Worm (Caenorhabditis elegans) whole organism, L4 larva: ENCODE data around the gene ttr-53.

Experiments
- D1046.2 ChIP-seq: fragments of 200-800 bp; sonication (Bioruptor generic); IDR thresholded peaks from 2 replicates; pipeline ENCODE4 v1.3.6; 2022; ENCODE audit warnings: missing genetic modification characterization, missing compliant biosample characterization
- F26F4.8 ChIP-seq: fragments of 200-800 bp; sonication (Bioruptor generic); conservative IDR thresholded peaks from 2 replicates; pipeline ENCODE4 v1.3.6; 2022; ENCODE audit warnings: missing genetic modification characterization, missing compliant biosample characterization
- Y75B8A.6 ChIP-seq: fragments of 200-800 bp; sonication (Bioruptor generic); IDR thresholded peaks from 2 replicates; pipeline ENCODE4 v1.3.6; 2022; ENCODE audit warnings: missing genetic modification reagents, missing genetic modification characterization, missing compliant biosample characterization
- ama-1 ChIP-seq: fragments of 150-350 bp; optimal IDR thresholded peaks from 2 replicates; lab custom pipeline; 2014; ENCODE audit warnings: inconsistent platforms, mixed read lengths
- arid-1 ChIP-seq: fragments of 200-800 bp; sonication (Bioruptor generic); conservative IDR thresholded peaks from 2 replicates; pipeline ENCODE4 v1.3.6; 2022; ENCODE audit warnings: missing genetic modification reagents, missing genetic modification characterization, missing compliant biosample characterization
- ceh-28 ChIP-seq: fragments of 150-350 bp; optimal IDR thresholded peaks from 2 replicates; lab custom pipeline; 2014; ENCODE audit warnings: missing biosample characterization, missing genetic modification reagents, missing genetic modification characterization
- ceh-32 ChIP-seq: sonication (generic microtip); optimal IDR thresholded peaks from 2 replicates; lab custom pipeline; 2016; ENCODE audit warnings: mild to moderate bottlenecking, missing genetic modification characterization, missing compliant biosample characterization; ENCODE audit not compliant: poor library complexity
- ceh-82 ChIP-seq: sonication (generic microtip); optimal IDR thresholded peaks from 2 replicates; lab custom pipeline; 2017; ENCODE audit warnings: missing biosample characterization, missing genetic modification characterization
- cey-2 ChIP-seq: sonication (generic microtip); optimal IDR thresholded peaks from 3 replicates; lab custom pipeline; 2017; ENCODE audit warnings: missing genetic modification characterization, mild to moderate bottlenecking, missing compliant biosample characterization, antibody characterized with exemption, borderline replicate concordance; ENCODE audit not compliant: insufficient read depth
- daf-19 ChIP-seq: fragments of 200-800 bp; sonication (Bioruptor generic); conservative IDR thresholded peaks from 2 replicates; pipeline ENCODE4 v1.3.6; 2022; ENCODE audit warnings: missing genetic modification characterization, missing compliant biosample characterization
- daf-8 ChIP-seq: fragments of 200-800 bp; sonication (Bioruptor generic); IDR thresholded peaks from 2 replicates; pipeline ENCODE4 v1.3.6; 2022; ENCODE audit warnings: missing genetic modification characterization, missing compliant biosample characterization
- dmd-6 ChIP-seq: fragments of 200-800 bp; sonication (Bioruptor generic); IDR thresholded peaks from 2 replicates; pipeline ENCODE4 v1.3.6; 2022; ENCODE audit warnings: missing genetic modification reagents, missing genetic modification characterization, missing compliant biosample characterization
- dmd-8 ChIP-seq: fragments of 200-800 bp; sonication (Bioruptor generic); IDR thresholded peaks from 2 replicates; pipeline ENCODE4 v1.3.6; 2022; ENCODE audit warnings: missing genetic modification characterization, missing compliant biosample characterization
- dmd-9 ChIP-seq: fragments of 200-800 bp; sonication (Bioruptor generic); IDR thresholded peaks from 2 replicates; pipeline ENCODE4 v1.3.6; 2022; ENCODE audit warnings: missing genetic modification reagents, missing genetic modification characterization, missing compliant biosample characterization
- dpl-1 ChIP-seq: fragments of 150-350 bp; optimal IDR thresholded peaks from 2 replicates; lab custom pipeline; 2014; ENCODE audit warnings: missing biosample characterization, missing genetic modification reagents, missing genetic modification characterization
- egl-43 ChIP-seq: fragments of 200-800 bp; sonication (Bioruptor generic); IDR thresholded peaks from 2 replicates; pipeline ENCODE4 v1.3.6; 2022; ENCODE audit warnings: missing genetic modification reagents, missing genetic modification characterization, missing compliant biosample characterization
- fos-1 ChIP-seq: fragments of 150-350 bp; optimal IDR thresholded peaks from 2 replicates; lab custom pipeline; 2014; ENCODE audit warnings: missing biosample characterization, missing genetic modification characterization
- jun-1 ChIP-seq: fragments of 150-350 bp; optimal IDR thresholded peaks from 2 replicates; lab custom pipeline; 2014; ENCODE audit warnings: missing biosample characterization, missing genetic modification reagents, missing genetic modification characterization
- lin-1 ChIP-seq: fragments of 200-800 bp; sonication (Bioruptor generic); IDR thresholded peaks from 2 replicates; pipeline ENCODE4 v1.3.6; 2022; ENCODE audit warnings: missing genetic modification reagents, missing genetic modification characterization, missing compliant biosample characterization
- lin-15B ChIP-seq: fragments of 150-350 bp; sonication (generic microtip); optimal IDR thresholded peaks from 3 replicates; lab custom pipeline; 2014; ENCODE audit warnings: missing biosample characterization, missing genetic modification characterization
- lin-29 ChIP-seq: fragments of 200-800 bp; sonication (Bioruptor generic); IDR thresholded peaks from 2 replicates; pipeline ENCODE4 v1.3.6; 2022; ENCODE audit warnings: missing genetic modification reagents, missing genetic modification characterization, missing compliant biosample characterization
- lin-38 ChIP-seq: fragments of 200-800 bp; sonication (Bioruptor generic); IDR thresholded peaks from 2 replicates; pipeline ENCODE4 v1.3.6; 2022; ENCODE audit warnings: missing genetic modification reagents, missing genetic modification characterization, missing compliant biosample characterization
- lir-3 ChIP-seq: sonication (generic microtip); optimal IDR thresholded peaks from 2 replicates; lab custom pipeline; 2016; ENCODE audit warnings: mild to moderate bottlenecking, missing genetic modification characterization, missing compliant biosample characterization
- lsy-2 ChIP-seq, 2 experiments: fragments of 150-350 bp in 1 of 2; sonication (generic microtip) in 1 of 2; optimal IDR thresholded peaks; 2 replicates each; lab custom pipeline; 2014 to 2017; ENCODE audit warnings: missing biosample characterization in 2 of 2, missing genetic modification characterization in 2 of 2
- madf-5 ChIP-seq, 2 experiments: fragments of 200-800 bp; sonication (Bioruptor generic); IDR thresholded peaks; 2 replicates each; pipeline ENCODE4 v1.3.6; 2022; ENCODE audit warnings: missing compliant biosample characterization in 2 of 2, missing genetic modification characterization in 2 of 2
- mdt-29 ChIP-seq: fragments of 200-800 bp; sonication (Bioruptor generic); IDR thresholded peaks from 2 replicates; pipeline ENCODE4 v1.3.6; 2022; ENCODE audit warnings: missing genetic modification reagents, missing genetic modification characterization, missing compliant biosample characterization
- mes-2 ChIP-seq: sonication (generic microtip); optimal IDR thresholded peaks from 2 replicates; lab custom pipeline; 2016; ENCODE audit warnings: missing genotype, mild to moderate bottlenecking, missing genetic modification characterization, missing compliant biosample characterization; ENCODE audit not compliant: poor library complexity, severe bottlenecking
- mxl-2 ChIP-seq: fragments of 200-800 bp; sonication (Bioruptor generic); conservative IDR thresholded peaks from 2 replicates; pipeline ENCODE4 v1.3.6; 2022; ENCODE audit warnings: missing genetic modification reagents, missing genetic modification characterization, missing compliant biosample characterization
- mxl-3 ChIP-seq: fragments of 200-800 bp; sonication (Bioruptor generic); optimal IDR thresholded peaks from 2 replicates; lab custom pipeline; 2018; ENCODE audit warnings: mild to moderate bottlenecking, missing genetic modification characterization, missing compliant biosample characterization
- nhr-10 ChIP-seq: fragments of 150-350 bp; optimal IDR thresholded peaks from 2 replicates; lab custom pipeline; 2014; ENCODE audit warnings: missing biosample characterization, missing genetic modification characterization
- nhr-237 ChIP-seq: sonication (generic microtip); optimal IDR thresholded peaks from 2 replicates; lab custom pipeline; 2017; ENCODE audit warnings: missing biosample characterization, missing genetic modification characterization
- nhr-28 ChIP-seq: fragments of 150-350 bp; optimal IDR thresholded peaks from 2 replicates; lab custom pipeline; 2014; ENCODE audit warnings: missing biosample characterization, missing genetic modification characterization
- pha-4 ChIP-seq, 2 experiments: fragments of 150-350 bp in 1 of 2; fragments of 200-800 bp in 1 of 2; sonication (Bioruptor generic) in 1 of 2; IDR thresholded peaks in 1 of 2; optimal IDR thresholded peaks in 1 of 2; 2 replicates each; pipeline versions ENCODE4 v1.3.6 to Lab custom; 2014 to 2022; ENCODE audit warnings: missing genetic modification characterization in 2 of 2, missing genetic modification reagents in 2 of 2, missing biosample characterization in 1 of 2, missing compliant biosample characterization in 1 of 2
- snpc-1.2 ChIP-seq: fragments of 200-800 bp; sonication (Bioruptor generic); IDR thresholded peaks from 2 replicates; pipeline ENCODE4 v1.3.6; 2022; ENCODE audit warnings: missing genetic modification reagents, missing genetic modification characterization, missing compliant biosample characterization
- spr-1 ChIP-seq: sonication (generic microtip); optimal IDR thresholded peaks from 2 replicates; lab custom pipeline; 2016; ENCODE audit warnings: mild to moderate bottlenecking, missing genetic modification characterization, missing compliant biosample characterization
- spr-3 ChIP-seq: fragments of 200-800 bp; sonication (Bioruptor generic); optimal IDR thresholded peaks from 2 replicates; lab custom pipeline; 2018; ENCODE audit warnings: mild to moderate bottlenecking, missing genetic modification characterization, missing compliant biosample characterization
- tra-1 ChIP-seq: fragments of 200-800 bp; sonication (Bioruptor generic); IDR thresholded peaks from 2 replicates; pipeline ENCODE4 v1.3.6; 2022; ENCODE audit warnings: missing genetic modification reagents, missing genetic modification characterization, missing compliant biosample characterization
- unc-62 ChIP-seq, 3 experiments: fragments of 150-350 bp in 1 of 3; sonication (generic microtip); optimal IDR thresholded peaks in 2 of 3; peaks in 1 of 3; 1 replicate in 1 of 3; 2 replicates in 2 of 3; lab custom pipeline; 2014 to 2017; ENCODE audit warnings: missing biosample characterization in 3 of 3, missing genetic modification characterization in 3 of 3, missing genetic modification reagents in 3 of 3, missing genotype in 1 of 3
- vab-7 ChIP-seq: fragments of 200-800 bp; sonication (Bioruptor generic); IDR thresholded peaks from 2 replicates; pipeline ENCODE4 v1.3.6; 2022; ENCODE audit warnings: missing genetic modification reagents, missing genetic modification characterization, missing compliant biosample characterization
- zfp-2 ChIP-seq: sonication (generic microtip); optimal IDR thresholded peaks from 2 replicates; lab custom pipeline; 2016; ENCODE audit warnings: mild to moderate bottlenecking, missing genetic modification characterization, missing compliant biosample characterization
- zfp-3 ChIP-seq: fragments of 200-800 bp; sonication (Bioruptor generic); conservative IDR thresholded peaks from 2 replicates; pipeline ENCODE4 v1.3.6; 2022; ENCODE audit warnings: missing genetic modification reagents, missing genetic modification characterization, missing compliant biosample characterization
- zip-11 ChIP-seq: fragments of 200-800 bp; sonication (Bioruptor generic); IDR thresholded peaks from 2 replicates; pipeline ENCODE4 v1.3.6; 2022; ENCODE audit warnings: missing genetic modification characterization, missing compliant biosample characterization
- ztf-7 ChIP-seq: fragments of 150-350 bp; optimal IDR thresholded peaks from 2 replicates; lab custom pipeline; 2014; ENCODE audit warnings: missing biosample characterization, missing genetic modification characterization

ttr-53 gene

DNA sequence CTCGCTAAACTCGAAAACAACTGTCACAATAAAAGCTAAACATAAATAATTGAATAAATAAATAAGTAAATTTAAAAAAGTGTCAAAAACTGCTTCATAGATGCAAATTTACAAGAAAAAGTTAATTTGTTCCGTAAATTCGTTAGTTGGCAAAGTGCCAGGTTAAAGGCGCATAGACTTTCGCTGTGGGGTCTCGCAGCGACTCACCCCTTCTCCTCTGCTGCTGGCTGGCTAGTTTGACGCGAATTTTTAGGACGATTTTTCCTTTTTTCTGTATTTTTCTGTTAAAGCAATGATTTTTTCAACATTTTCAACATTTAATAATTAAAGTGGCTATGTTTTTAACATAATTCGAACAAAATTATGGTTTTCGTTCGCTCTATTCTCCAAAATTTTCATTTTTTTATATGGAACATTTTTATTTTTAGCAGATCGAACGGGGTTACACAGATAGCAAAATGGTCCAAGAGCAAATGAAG is 18.5 kb downstream of the ttr-53 start, which contains the start of gene rack-1 (continued):
- TF ChIP-seq ama-1 (lab: Kevin White, UChicago) (no peak), daf-8 (GFP tag; lab: Robert Waterston, UW) (no peak), lin-29 (GFP tag; lab: Robert Waterston, UW) (no peak), dmd-9 (no peak), unc-62 (GFP tag; optimal IDR thresholded peaks at IDR 0.05 in 1 of 2; lab: Kevin White, UChicago) (no peak), unc-62 (tag; optimal IDR thresholded peaks at IDR 0.05; lab: Kevin White, UChicago) (no peak), jun-1 (tag; lab: Kevin White, UChicago) (no peak), ceh-82 (no peak), zfp-3 (GFP tag; lab: Robert Waterston, UW) (no peak), zip-11 (GFP tag; lab: Robert Waterston, UW) (no peak), zfp-2 (no peak), nhr-10 (tag; lab: Kevin White, UChicago) (no peak), F26F4.8 (no peak), nhr-237 (tag; lab: Kevin White, UChicago) (no peak), pha-4 (GFP tag; IDR thresholded peaks at IDR 0.05; lab: Robert Waterston, UW) (no peak), pha-4 (tag; optimal IDR thresholded peaks at IDR 0.05; lab: Kevin White, UChicago) (no peak), arid-1 (GFP tag; lab: Robert Waterston, UW) (no peak), Y75B8A.6 (GFP tag; lab: Robert Waterston, UW) (no peak), madf-5 (GFP tag; IDR thresholded peaks at IDR 0.05; lab: Robert Waterston, UW) (no peak), dmd-8 (GFP tag; lab: Robert Waterston, UW) (no peak), fos-1 (tag; lab: Kevin White, UChicago) (no peak), snpc-1.2 (GFP tag; lab: Robert Waterston, UW) (no peak), daf-19 (GFP tag; lab: Robert Waterston, UW) (no peak), lsy-2 (tag; optimal IDR thresholded peaks at IDR 0.05; lab: Kevin White, UChicago) (peak in 1 of 2 experiments; percentile 79), nhr-28 (tag; lab: Kevin White, UChicago) (peak; percentile 44), mdt-29 (GFP tag; lab: Robert Waterston, UW) (no peak), dpl-1 (GFP tag; lab: Kevin White, UChicago) (peak; percentile 38), D1046.2 (no peak)

DNA sequence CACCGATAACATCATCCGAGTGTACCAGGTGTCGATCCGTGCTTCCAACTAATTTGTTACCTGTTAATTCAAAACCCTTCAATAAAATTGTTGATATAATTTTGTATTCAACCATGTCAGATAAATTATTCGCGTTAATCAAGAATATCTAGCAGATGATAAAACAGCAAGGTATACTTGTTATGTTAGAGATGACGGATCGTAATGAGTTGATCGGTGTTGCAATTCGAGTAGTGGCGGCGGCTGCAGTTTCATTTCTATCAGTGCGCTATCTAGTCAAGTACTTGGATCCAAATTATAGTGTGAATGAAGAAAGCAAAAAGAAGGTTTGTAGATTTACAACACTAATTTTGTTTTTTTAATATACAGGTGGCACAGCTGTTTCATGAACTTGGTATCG is 19.9 kb downstream of the ttr-53 start, which contains the start of gene mspn-1:
Gene mspn-1, plus strand, starts transcription at position 190 of the 400 bp plus-strand sequence.
- TF ChIP-seq F26F4.8 (no peak), dmd-6 (GFP tag; lab: Robert Waterston, UW) (no peak), vab-7 (GFP tag; lab: Robert Waterston, UW) (no peak), ceh-28 (no peak), dmd-9 (no peak), spr-1 (no peak), lsy-2 (tag; optimal IDR thresholded peaks at IDR 0.05; lab: Kevin White, UChicago) (no peak), mes-2 (tag; lab: Kevin White, UChicago) (peak; percentile 5), lin-38 (GFP tag; lab: Robert Waterston, UW) (0 out of 2 replicates have a peak, but pooled peaks have one; percentile 41), nhr-237 (tag; lab: Kevin White, UChicago) (no peak), spr-3 (GFP tag; lab: Kevin White, UChicago) (no peak), lin-15B (tag; lab: Kevin White, UChicago) (no peak), nhr-28 (tag; lab: Kevin White, UChicago) (no peak), lir-3 (no peak), dpl-1 (GFP tag; lab: Kevin White, UChicago) (no peak), unc-62 (GFP tag; optimal IDR thresholded peaks at IDR 0.05 in 1 of 2; lab: Kevin White, UChicago) (no peak), unc-62 (tag; optimal IDR thresholded peaks at IDR 0.05; lab: Kevin White, UChicago) (no peak), mxl-3 (GFP tag; lab: Kevin White, UChicago) (no peak), mxl-2 (GFP tag; lab: Robert Waterston, UW) (no peak), snpc-1.2 (GFP tag; lab: Robert Waterston, UW) (peak; percentile 71), egl-43 (no peak), ceh-32 (tag; lab: Kevin White, UChicago) (no peak), cey-2 (tag; lab: Kevin White, UChicago) (no peak), lin-1 (GFP tag; lab: Robert Waterston, UW) (no peak), ztf-7 (tag; lab: Kevin White, UChicago) (no peak), tra-1 (GFP tag; lab: Robert Waterston, UW) (no peak), zip-11 (GFP tag; lab: Robert Waterston, UW) (no peak), madf-5 (GFP tag; IDR thresholded peaks at IDR 0.05; lab: Robert Waterston, UW) (0 out of 4 replicates have a peak, but pooled peaks of 1 of the 2 experiments have one; percentile 12)
